Fruit fly (Drosophila melanogaster): Measurements from ENCODE around the gene CG34241.

Gene CG34241

DNA sequence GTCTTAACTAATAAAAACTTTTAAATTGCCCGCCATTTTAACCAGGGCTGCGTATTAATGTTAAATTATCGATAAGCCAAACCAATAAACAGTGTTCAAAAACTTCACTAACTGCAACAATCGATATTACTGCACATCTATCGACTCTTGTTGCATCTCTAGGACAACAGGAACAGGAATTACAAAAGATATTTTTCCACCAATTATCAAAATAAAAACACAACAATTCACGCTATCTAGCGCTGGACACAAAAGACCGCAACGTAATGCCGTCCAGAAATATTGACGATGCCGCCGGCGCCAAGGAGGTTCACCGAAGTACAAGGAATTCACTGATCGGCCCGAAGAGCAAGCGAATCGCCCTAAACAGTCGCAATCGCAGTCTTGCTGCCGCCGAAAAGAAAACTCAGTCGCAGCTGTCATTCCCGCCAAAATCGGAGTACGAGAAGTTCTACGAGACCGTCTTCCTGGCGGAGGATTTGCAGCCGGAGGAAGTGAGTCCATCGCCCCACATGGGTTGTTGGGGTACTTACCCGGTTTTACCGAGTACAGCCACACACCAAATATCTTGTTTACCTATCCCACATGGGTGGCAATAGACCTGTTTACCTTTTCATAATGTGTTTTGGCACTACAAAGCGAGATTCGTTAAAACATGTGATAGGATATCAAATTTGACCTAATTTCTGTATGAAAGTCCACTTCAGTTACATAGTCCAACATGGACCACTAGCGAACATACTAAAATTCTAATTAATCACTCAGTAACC lies 11.6 kb upstream of the CG34241 start, which contains the start of gene vers (continued):
- TF ChIP-seq Scr (GFP tag; IDR thresholded peaks at IDR 0.05; ENCODE audit: partially characterized antibody) (peak; percentile 91), tin (GFP tag; optimal IDR thresholded peaks at IDR 0.05) (peak; percentile 23), mam (GFP tag; optimal IDR thresholded peaks at IDR 0.05) (peak; percentile 47), run (tag; optimal IDR thresholded peaks at IDR 0.05) (no peak), caup (GFP tag; optimal IDR thresholded peaks at IDR 0.05; ENCODE audit: severe bottlenecking) (no peak), ken (GFP tag; IDR thresholded peaks at IDR 0.05) (no peak), CG12744 (GFP tag; optimal IDR thresholded peaks at IDR 0.05) (no peak), btn (GFP tag; optimal IDR thresholded peaks at IDR 0.05) (no peak), B-H1 (GFP tag; IDR thresholded peaks at IDR 0.05) (no peak), danr (GFP tag; IDR thresholded peaks at IDR 0.05) (no peak), CG8478 (optimal IDR thresholded peaks at IDR 0.05) (no peak), unpg (GFP tag; optimal IDR thresholded peaks at IDR 0.05) (no peak), CG2120 (GFP tag; optimal IDR thresholded peaks at IDR 0.05) (peak; percentile 42), tio (GFP tag; optimal IDR thresholded peaks at IDR 0.05) (no peak), CG32532 (GFP tag; IDR thresholded peaks at IDR 0.05) (peak; percentile 19; the same call in 1 of the 2 replicates), MTF-1 (GFP tag; optimal IDR thresholded peaks at IDR 0.05; ENCODE audit: borderline replicate concordance) (no peak), CG10959 (GFP tag; IDR thresholded peaks at IDR 0.05) (no peak), Dp (GFP tag; optimal IDR thresholded peaks at IDR 0.05) (peak; percentile 98), Myb (GFP tag; optimal IDR thresholded peaks at IDR 0.05) (peak; percentile 14), pum (GFP tag; optimal IDR thresholded peaks at IDR 0.05) (no peak), CG9609 (GFP tag; optimal IDR thresholded peaks at IDR 0.05) (no peak), gt (GFP tag; IDR thresholded peaks at IDR 0.05) (no peak), Dip3 (GFP tag; optimal IDR thresholded peaks at IDR 0.05) (no peak), CG31388 (GFP tag; optimal IDR thresholded peaks at IDR 0.05) (no peak), nmo (GFP tag; optimal IDR thresholded peaks at IDR 0.05) (peak; percentile 41), Nf-YA (GFP tag; IDR thresholded peaks at IDR 0.05) (no peak), mld (GFP tag; IDR thresholded peaks at IDR 0.05; ENCODE audit: partially characterized antibody) (peak; percentile 87), insv (GFP tag; optimal IDR thresholded peaks at IDR 0.05) (no peak), amos (GFP tag; IDR thresholded peaks at IDR 0.05; ENCODE audit: partially characterized antibody) (peak; percentile 96), PHDP (tag; optimal IDR thresholded peaks at IDR 0.05) (no peak), CG34376 (GFP tag; optimal IDR thresholded peaks at IDR 0.05) (peak; percentile 38), CG6813 (GFP tag; optimal IDR thresholded peaks at IDR 0.05) (no peak), CG10431 (GFP tag; optimal IDR thresholded peaks at IDR 0.05) (no peak), CG3163 (GFP tag; optimal IDR thresholded peaks at IDR 0.05) (no peak), phol (tag; optimal IDR thresholded peaks at IDR 0.05) (peak; percentile 38), jing (GFP tag; optimal IDR thresholded peaks at IDR 0.05) (no peak), CG8290 (GFP tag; optimal IDR thresholded peaks at IDR 0.05) (no peak), CG8290 (tag; optimal IDR thresholded peaks at IDR 0.05) (peak in 1 of 2 experiments; percentile 63), Dbx (GFP tag; IDR thresholded peaks at IDR 0.05) (no peak), sna (GFP tag; IDR thresholded peaks at IDR 0.05; ENCODE audit: partially characterized antibody) (peak; percentile 88), ems (GFP tag; optimal IDR thresholded peaks at IDR 0.05) (peak; percentile 2), fru (optimal IDR thresholded peaks at IDR 0.05) (no peak), Optix (GFP tag; IDR thresholded peaks at IDR 0.05) (no peak), D (optimal IDR thresholded peaks at IDR 0.05) (no peak), D (GFP tag; optimal IDR thresholded peaks at IDR 0.05) (no peak), en (GFP tag; optimal IDR thresholded peaks at IDR 0.05) (no peak), Side (GFP tag; optimal IDR thresholded peaks at IDR 0.05) (peak; percentile 28), CG3726 (GFP tag; IDR thresholded peaks at IDR 0.05) (no peak), nom (GFP tag; optimal IDR thresholded peaks at IDR 0.05) (no peak), CoRest (tag; optimal IDR thresholded peaks at IDR 0.05) (peak; percentile 14), gsb (GFP tag; IDR thresholded peaks at IDR 0.05) (no peak)
